Worm (Caenorhabditis elegans) whole organism, L3 larva: ENCODE measurements around the gene Y39B6A.33.

Experiments
- R02D3.7 ChIP-seq: fragments of 150-350 bp; optimal IDR thresholded peaks from 2 replicates; lab custom pipeline; 2014; ENCODE audit warnings: missing biosample characterization, missing genetic modification characterization
- ZK546.5 ChIP-seq: sonication (generic microtip); optimal IDR thresholded peaks from 2 replicates; lab custom pipeline; 2017; ENCODE audit warnings: missing biosample characterization, missing genetic modification characterization
- ama-1 ChIP-seq: fragments of 150-350 bp; optimal IDR thresholded peaks from 2 replicates; lab custom pipeline; 2018
- ceh-28 ChIP-seq: fragments of 150-350 bp; optimal IDR thresholded peaks from 2 replicates; lab custom pipeline; 2014; ENCODE audit warnings: missing biosample characterization, missing genetic modification reagents, missing genetic modification characterization
- ceh-82 ChIP-seq: fragments of 150-350 bp; optimal IDR thresholded peaks from 2 replicates; lab custom pipeline; 2014; ENCODE audit warnings: missing biosample characterization, missing genetic modification characterization
- ceh-9 ChIP-seq: sonication (generic microtip); optimal IDR thresholded peaks from 2 replicates; lab custom pipeline; 2018; ENCODE audit warnings: missing biosample characterization, missing genetic modification characterization
- daf-12 ChIP-seq: fragments of 150-350 bp; optimal IDR thresholded peaks from 2 replicates; lab custom pipeline; 2014; ENCODE audit warnings: missing biosample characterization, missing genetic modification reagents, missing genetic modification characterization
- elt-3 ChIP-seq, 3 experiments: fragments of 150-350 bp in 1 of 3; sonication (generic microtip) in 2 of 3; optimal IDR thresholded peaks; 2 replicates in 2 of 3; 4 replicates in 1 of 3; lab custom pipeline; 2014 to 2017; ENCODE audit warnings: missing biosample characterization in 3 of 3, missing genetic modification characterization in 3 of 3
- eor-1 ChIP-seq, 2 experiments: fragments of 150-350 bp; optimal IDR thresholded peaks; 2 replicates each; lab custom pipeline; 2014 to 2018; ENCODE audit warnings: missing biosample characterization in 2 of 2, missing genetic modification characterization in 2 of 2
- fos-1 ChIP-seq: fragments of 150-350 bp; optimal IDR thresholded peaks from 2 replicates; lab custom pipeline; 2014; ENCODE audit warnings: missing biosample characterization, missing genetic modification characterization
- hmg-11 ChIP-seq: sonication (generic microtip); optimal IDR thresholded peaks from 2 replicates; lab custom pipeline; 2016; ENCODE audit warnings: missing genetic modification characterization, missing compliant biosample characterization
- jun-1 ChIP-seq: fragments of 150-350 bp; optimal IDR thresholded peaks from 2 replicates; lab custom pipeline; 2014; ENCODE audit warnings: missing biosample characterization, missing genetic modification reagents, missing genetic modification characterization
- lin-15B ChIP-seq: fragments of 150-350 bp; optimal IDR thresholded peaks from 2 replicates; lab custom pipeline; 2014; ENCODE audit warnings: missing biosample characterization, missing genetic modification characterization
- mdl-1 ChIP-seq: fragments of 150-350 bp; optimal IDR thresholded peaks from 2 replicates; lab custom pipeline; 2014; ENCODE audit warnings: missing biosample characterization, missing genetic modification characterization
- mml-1 ChIP-seq: fragments of 150-350 bp; sonication (generic microtip); optimal IDR thresholded peaks from 3 replicates; lab custom pipeline; 2014; ENCODE audit warnings: missing biosample characterization, missing genetic modification characterization
- nhr-11 ChIP-seq: fragments of 150-350 bp; optimal IDR thresholded peaks from 2 replicates; lab custom pipeline; 2014; ENCODE audit warnings: missing biosample characterization, missing genetic modification characterization
- nhr-12 ChIP-seq: fragments of 150-350 bp; optimal IDR thresholded peaks from 2 replicates; lab custom pipeline; 2014; ENCODE audit warnings: missing biosample characterization, missing genetic modification characterization
- nhr-237 ChIP-seq: fragments of 150-350 bp; optimal IDR thresholded peaks from 2 replicates; lab custom pipeline; 2014; ENCODE audit warnings: missing biosample characterization, missing genetic modification characterization
- nhr-25 ChIP-seq: sonication (generic microtip); optimal IDR thresholded peaks from 2 replicates; lab custom pipeline; 2017; ENCODE audit warnings: missing biosample characterization, missing genetic modification characterization
- nhr-28 ChIP-seq: fragments of 150-350 bp; optimal IDR thresholded peaks from 2 replicates; lab custom pipeline; 2014; ENCODE audit warnings: missing biosample characterization, missing genetic modification characterization
- nhr-43 ChIP-seq: sonication (generic microtip); optimal IDR thresholded peaks from 2 replicates; lab custom pipeline; 2016; ENCODE audit warnings: mild to moderate bottlenecking, missing genetic modification characterization, missing compliant biosample characterization; ENCODE audit not compliant: poor library complexity, severe bottlenecking
- nhr-67 ChIP-seq: fragments of 150-350 bp; optimal IDR thresholded peaks from 2 replicates; lab custom pipeline; 2014; ENCODE audit warnings: missing biosample characterization, missing genetic modification characterization
- nhr-76 ChIP-seq: fragments of 150-350 bp; sonication (generic microtip); optimal IDR thresholded peaks from 5 replicates; lab custom pipeline; 2014; ENCODE audit warnings: missing biosample characterization, missing genetic modification characterization
- pha-4 ChIP-seq: fragments of 150-350 bp; optimal IDR thresholded peaks from 2 replicates; lab custom pipeline; 2014; ENCODE audit warnings: missing biosample characterization, missing genetic modification reagents, missing genetic modification characterization
- skn-1 ChIP-seq: fragments of 150-350 bp; optimal IDR thresholded peaks from 2 replicates; lab custom pipeline; 2014; ENCODE audit warnings: missing biosample characterization, missing genetic modification characterization
- snpc-4 ChIP-seq: fragments of 150-350 bp; optimal IDR thresholded peaks from 2 replicates; lab custom pipeline; 2014; ENCODE audit warnings: missing biosample characterization, missing genetic modification characterization
- unc-39 ChIP-seq: sonication (generic microtip); optimal IDR thresholded peaks from 4 replicates; lab custom pipeline; 2017; ENCODE audit warnings: missing biosample characterization, missing genetic modification characterization
- unc-62 ChIP-seq: fragments of 150-350 bp; sonication (generic microtip); optimal IDR thresholded peaks from 4 replicates; lab custom pipeline; 2014; ENCODE audit warnings: missing biosample characterization, missing genetic modification reagents, missing genetic modification characterization
- zag-1 ChIP-seq: fragments of 150-350 bp; optimal IDR thresholded peaks from 2 replicates; lab custom pipeline; 2014; ENCODE audit warnings: missing biosample characterization, missing genetic modification characterization

Y39B6A.33 gene

DNA sequence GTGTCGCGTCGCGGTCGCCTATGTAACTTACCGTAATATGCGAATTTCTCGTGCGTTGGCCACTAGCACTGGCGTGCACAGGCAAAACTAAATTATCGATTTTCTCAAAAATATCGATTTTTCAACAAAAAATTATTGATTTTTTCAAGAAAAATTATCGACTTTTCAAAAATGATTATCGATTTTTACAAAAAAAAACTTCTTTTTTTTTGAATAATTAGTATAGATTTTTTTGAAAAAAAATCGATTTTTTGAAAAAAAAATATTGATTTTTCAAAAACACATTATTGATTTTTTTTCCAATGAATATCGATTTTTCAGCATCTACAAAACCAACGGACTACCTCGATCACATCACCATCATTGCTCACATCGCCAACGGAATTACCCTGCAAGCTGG is 13.2 kb downstream of the Y39B6A.33 start:
- peak; percentile 70 for TF ChIP-seq ceh-28 (tag; lab: Kevin White, UChicago)
- TF ChIP-seq, all 47 proteins: peak for 1; not testable (repeated sequence) for 46

DNA sequence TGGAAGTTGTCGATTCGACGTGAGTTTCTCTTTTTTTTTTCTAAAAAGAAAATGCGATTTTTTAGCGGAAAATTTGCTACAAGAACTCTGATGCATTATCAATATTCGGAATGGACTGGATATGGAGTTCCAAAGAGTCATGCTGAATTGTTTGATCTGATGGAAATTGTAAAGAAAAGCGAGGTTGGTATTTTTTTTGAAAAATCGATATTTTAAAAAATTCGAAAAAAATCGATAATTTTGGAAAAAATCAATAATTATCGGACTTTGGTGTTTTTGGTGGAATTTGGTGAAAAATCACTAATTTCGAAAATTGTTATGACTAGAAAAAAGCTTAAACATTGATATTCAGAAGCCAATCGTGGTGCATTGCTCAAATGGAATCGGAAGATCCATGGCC is 17.5 kb downstream of the Y39B6A.33 start:
- TF ChIP-seq nhr-12 (no peak), ceh-28 (tag; lab: Kevin White, UChicago) (peak; percentile 85), nhr-25 (tag; lab: Kevin White, UChicago) (no peak)
- TF ChIP-seq, all 47 proteins: peak for 1

DNA sequence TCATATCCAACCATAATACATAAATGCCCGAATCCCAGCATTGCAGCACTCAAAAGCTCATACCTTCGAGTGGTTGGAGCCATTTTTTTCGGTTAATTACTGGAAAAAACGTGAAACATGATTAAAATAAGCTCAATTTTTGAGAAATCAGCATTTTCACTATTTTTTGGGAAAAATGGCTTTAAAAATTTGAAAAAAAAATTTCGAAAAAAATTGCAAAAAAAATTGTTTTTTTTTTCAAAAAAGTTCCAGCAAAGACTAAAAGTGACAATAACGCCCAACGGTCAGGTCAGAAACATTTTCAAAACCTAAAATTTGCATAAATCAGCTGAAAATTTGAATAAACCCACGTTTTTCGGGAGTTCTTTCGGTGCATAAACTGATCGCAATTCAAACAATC is 22.9 kb downstream of the Y39B6A.33 start, which contains the start of gene Y39B6A.29:
Gene Y39B6A.29 (minus strand): TSS at position 101 of the 400 bp plus-strand sequence.
- no peak for TF ChIP-seq mdl-1 (tag; lab: Kevin White, UChicago)
- no peak for TF ChIP-seq jun-1 (tag; lab: Kevin White, UChicago)
- no peak for TF ChIP-seq nhr-11 (tag; lab: Kevin White, UChicago)
- TF ChIP-seq skn-1 (tag; lab: Kevin White, UChicago) = no peak
- TF ChIP-seq mml-1 = no peak

DNA sequence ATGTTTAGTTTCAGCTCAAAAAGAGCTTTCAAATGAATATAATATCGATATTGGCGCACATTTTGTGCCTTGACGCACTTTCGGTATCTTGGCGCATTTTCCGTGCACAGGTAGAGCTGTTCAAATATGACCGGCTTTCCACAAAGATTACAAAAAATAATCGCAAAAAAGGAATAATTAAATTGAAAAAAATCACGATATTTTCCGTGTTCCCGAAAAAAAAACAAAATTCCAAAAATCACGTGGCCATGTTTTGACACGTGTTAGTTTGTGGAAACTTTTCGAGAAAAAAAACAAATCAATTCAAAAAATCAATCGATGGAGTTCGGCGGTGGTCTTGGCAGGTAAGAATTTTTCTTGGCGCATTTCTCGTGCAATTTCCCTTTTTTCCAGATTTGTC is 24.4 kb downstream of the Y39B6A.33 start, which contains the start of gene Y39B6A.25:
Gene Y39B6A.25 (plus strand): TSS at position 301 of the 400 bp plus-strand sequence.
- TF ChIP-seq eor-1 (tag; optimal IDR thresholded peaks at IDR 0.05; lab: Kevin White, UChicago) (no peak), lin-15B (no peak)

DNA sequence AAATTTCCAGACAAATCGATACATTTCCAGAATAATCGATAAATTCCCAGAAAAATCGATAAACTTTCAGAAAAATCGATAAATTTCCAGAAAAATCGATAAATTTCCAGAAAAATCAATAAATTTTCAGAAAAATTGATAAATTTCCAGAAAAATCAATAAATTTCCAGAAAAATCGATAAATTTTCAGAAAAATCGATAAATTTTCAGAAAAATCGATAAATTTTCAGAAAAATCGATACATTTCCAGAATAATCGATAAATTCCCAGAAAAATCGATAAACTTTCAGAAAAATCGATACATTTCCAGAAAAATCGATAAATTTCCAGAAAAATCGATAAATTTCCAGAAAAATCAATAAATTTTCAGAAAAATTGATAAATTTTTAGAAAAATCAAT is 25.0 kb downstream of the Y39B6A.33 start:
- TF ChIP-seq ceh-28 (tag; lab: Kevin White, UChicago) = peak; percentile 55

DNA sequence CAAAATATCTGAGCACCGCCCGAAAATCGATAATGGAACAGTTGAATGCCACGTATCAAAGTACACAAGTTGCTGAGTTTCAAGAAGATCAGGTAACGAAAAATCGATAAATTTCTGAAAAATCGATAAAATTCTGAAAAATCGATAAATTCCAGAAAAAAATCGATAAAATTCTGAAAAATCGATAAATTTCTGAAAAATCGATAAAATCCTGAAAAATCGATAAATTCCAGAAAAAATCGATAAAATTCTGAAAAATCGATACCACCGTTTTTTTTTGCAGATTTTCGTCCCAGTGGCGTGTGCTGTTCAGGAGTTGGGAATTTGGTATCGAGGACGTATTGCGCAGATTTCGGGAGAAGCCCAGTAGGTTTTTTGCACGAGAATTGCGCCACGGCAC is 25.6 kb downstream of the Y39B6A.33 start:
- TF ChIP-seq ceh-28 (tag; lab: Kevin White, UChicago) (peak; percentile 97), ceh-82 (no peak)

DNA sequence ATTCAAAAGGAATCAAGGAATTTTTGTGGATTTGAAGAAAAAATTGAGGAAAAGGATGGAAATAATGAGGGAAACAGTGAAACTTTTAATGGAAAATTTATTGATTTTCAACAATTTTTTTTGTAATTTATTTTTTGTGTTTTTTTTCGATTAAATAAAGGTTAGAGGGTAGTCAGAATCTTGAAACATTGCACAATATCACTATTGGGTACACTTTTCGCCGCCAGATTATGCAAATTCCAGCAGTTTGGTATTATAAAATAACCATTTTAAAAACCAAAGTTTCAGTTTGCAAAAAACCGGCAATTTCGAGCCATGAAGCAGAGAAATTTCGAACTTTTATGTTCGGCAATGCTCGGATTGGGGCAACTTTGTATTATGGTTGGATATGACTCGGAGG is 29.7 kb downstream of the Y39B6A.33 start, which contains the start of gene Y39B6A.27:
Gene Y39B6A.27 (plus strand): TSS at position 301 of the 400 bp plus-strand sequence.
- TF ChIP-seq pha-4 (tag; lab: Kevin White, UChicago) (no peak), daf-12 (tag; lab: Kevin White, UChicago) (no peak), ama-1 (lab: Kevin White, UChicago) (no peak), elt-3 (tag; optimal IDR thresholded peaks at IDR 0.05; lab: Kevin White, UChicago) (no peak), nhr-67 (no peak), nhr-12 (no peak), fos-1 (no peak), jun-1 (tag; lab: Kevin White, UChicago) (no peak), ceh-9 (tag; lab: Kevin White, UChicago) (no peak), unc-39 (tag; lab: Kevin White, UChicago) (no peak)

DNA sequence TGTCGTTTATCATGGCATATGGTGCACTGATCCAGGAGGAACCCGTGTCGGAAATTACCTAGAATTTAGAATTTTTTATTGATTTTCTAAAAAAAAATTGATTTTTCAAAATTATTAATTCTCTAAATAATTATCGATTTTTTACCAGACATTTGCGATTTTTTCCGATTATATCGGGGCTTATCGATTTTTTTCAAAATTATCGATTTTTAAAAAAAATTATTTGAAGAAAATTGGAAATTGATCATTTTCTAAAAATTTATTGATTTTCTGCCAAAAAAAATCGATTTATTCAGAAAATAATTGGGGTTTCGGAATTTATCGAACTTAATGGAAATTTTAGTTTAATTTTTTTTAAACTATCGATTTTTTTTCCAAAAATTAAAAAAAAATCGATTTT is 34.3 kb downstream of the Y39B6A.33 start:
- TF ChIP-seq ceh-28 (tag; lab: Kevin White, UChicago) (peak; percentile 92), hmg-11 (tag; lab: Kevin White, UChicago) (no peak)

DNA sequence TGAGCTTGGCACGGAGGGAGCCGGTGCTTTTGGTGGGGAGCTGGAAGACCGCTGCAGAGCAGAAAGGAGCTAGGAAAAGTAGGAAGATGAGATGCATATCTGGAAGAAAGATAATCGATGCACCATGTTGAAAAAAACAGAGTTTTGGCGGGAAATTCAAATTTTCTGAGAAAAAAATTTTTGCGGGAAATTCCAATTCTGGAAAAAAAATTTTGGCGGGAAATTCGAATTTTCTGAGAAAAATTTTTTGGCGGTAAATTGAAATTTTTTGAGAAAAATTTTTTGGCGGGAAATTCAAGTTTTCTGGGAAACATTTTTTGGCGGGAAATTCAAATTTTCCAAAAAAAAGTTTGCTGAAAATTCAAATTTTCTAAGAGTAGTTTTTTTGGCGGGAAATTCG is 35.5 kb downstream of the Y39B6A.33 start, which contains the start of gene asp-17:
Gene asp-17 (minus strand): TSS at position 101 of the 400 bp plus-strand sequence.
- TF ChIP-seq mdl-1 (tag; lab: Kevin White, UChicago) (no peak), R02D3.7 (tag; lab: Kevin White, UChicago) (no peak), zag-1 (tag; lab: Kevin White, UChicago) (no peak), nhr-67 (no peak), unc-39 (tag; lab: Kevin White, UChicago) (no peak)

DNA sequence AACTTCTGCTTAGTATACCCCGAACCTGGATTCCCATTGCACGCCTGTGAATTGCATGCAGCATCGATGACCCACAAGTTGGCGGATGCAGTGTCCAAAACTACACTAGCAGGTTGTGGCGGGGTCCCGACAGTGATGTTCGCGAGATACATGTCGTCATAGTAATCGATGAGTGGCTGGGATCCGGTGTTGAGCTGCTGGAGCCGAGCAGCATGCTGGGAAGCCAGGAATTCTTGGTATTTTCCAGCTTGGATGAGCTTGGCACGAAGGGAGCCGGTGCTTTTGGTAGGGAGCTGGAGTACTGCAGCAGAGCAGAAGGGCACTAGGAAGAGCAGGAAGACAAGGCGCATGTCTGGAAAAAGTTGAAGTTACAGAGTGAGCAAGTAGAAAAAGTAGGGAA is 40.5 kb downstream of the Y39B6A.33 start, which contains the start of gene asp-16:
Gene asp-16 (minus strand): TSS at position 350 of the 400 bp plus-strand sequence.
- TF ChIP-seq nhr-28 (tag; lab: Kevin White, UChicago) (no peak), ZK546.5 (tag; lab: Kevin White, UChicago) (no peak), unc-62 (GFP tag; lab: Kevin White, UChicago) (no peak), snpc-4 (tag; lab: Kevin White, UChicago) (no peak), nhr-76 (no peak), ama-1 (lab: Kevin White, UChicago) (no peak), nhr-237 (tag; lab: Kevin White, UChicago) (no peak), nhr-43 (tag; lab: Kevin White, UChicago) (no peak)
- TF ChIP-seq, all 47 proteins: peak for 0
